Fruit fly (Drosophila melanogaster): ENCODE results near the gene ovm.

ovm gene

dm6 chr2L:155994-156393, 15.2 kb upstream of the ovm start, which contains the start of gene CG3436:
TSS of gene CG3436 (plus strand) at chr2L:156029.
- no peak for TF ChIP-seq CG12605 (GFP tag; IDR thresholded peaks at IDR 0.05)
- peak; percentile 4 for TF ChIP-seq CG15710 (tag; optimal IDR thresholded peaks at IDR 0.05)

DNA sequence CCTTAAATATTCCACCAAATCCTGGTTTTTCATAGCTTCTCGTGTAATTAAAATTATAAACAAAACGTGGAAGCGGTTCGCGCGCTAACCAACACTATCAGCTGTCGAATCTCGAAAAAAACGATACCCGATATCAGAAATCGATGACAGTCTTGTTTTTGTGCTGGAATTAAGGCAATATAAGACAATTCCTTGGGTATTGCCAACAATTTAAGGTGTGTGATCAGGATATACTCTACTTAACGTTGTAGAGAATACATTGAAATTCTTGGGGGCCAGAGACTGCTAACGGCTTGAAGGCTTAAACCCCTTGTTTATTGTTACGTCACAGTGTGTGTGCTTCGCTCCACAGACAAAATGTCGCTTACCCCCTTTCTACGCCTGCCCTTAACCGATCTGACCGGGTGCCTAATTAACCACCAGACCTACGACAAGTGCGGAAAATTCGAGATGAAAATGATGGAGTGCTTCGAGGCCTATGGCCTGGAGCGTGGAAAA, 14.5 kb upstream of the ovm start, which contains the start of gene Pus10:
Pus10 (minus strand) TSS at position 91 of the 498 bp plus-strand sequence.
- TF ChIP-seq CG9948 (tag; optimal IDR thresholded peaks at IDR 0.05): no peak
- no peak for TF ChIP-seq fd96Ca (GFP tag; IDR thresholded peaks at IDR 0.05)
- no peak for TF ChIP-seq rn (GFP tag; IDR thresholded peaks at IDR 0.05)
- TF ChIP-seq CG17806 (tag; optimal IDR thresholded peaks at IDR 0.05): no peak
- no peak for TF ChIP-seq D1 (tag; optimal IDR thresholded peaks at IDR 0.05)
- TF ChIP-seq Snoo (tag; optimal IDR thresholded peaks at IDR 0.05): no peak
- no peak for TF ChIP-seq Pif1A (GFP tag; optimal IDR thresholded peaks at IDR 0.05)
- no peak for TF ChIP-seq CG4496 (GFP tag; IDR thresholded peaks at IDR 0.05)
- no peak for TF ChIP-seq CG13204 (GFP tag; optimal IDR thresholded peaks at IDR 0.05)
- no peak for TF ChIP-seq CG14655 (GFP tag; optimal IDR thresholded peaks at IDR 0.05)
- no peak for TF ChIP-seq CG10348 (GFP tag; IDR thresholded peaks at IDR 0.05)
- TF ChIP-seq CG34367 (tag; optimal IDR thresholded peaks at IDR 0.05): no peak
- no peak for TF ChIP-seq Pif1B (GFP tag; optimal IDR thresholded peaks at IDR 0.05)
- TF ChIP-seq CG8159 (tag; optimal IDR thresholded peaks at IDR 0.05): no peak
- no peak for TF ChIP-seq EcR (GFP tag; optimal IDR thresholded peaks at IDR 0.05)
- TF ChIP-seq CG32121 (GFP tag; IDR thresholded peaks at IDR 0.05): no peak
- no peak for TF ChIP-seq CG12605 (GFP tag; IDR thresholded peaks at IDR 0.05)
- TF ChIP-seq CG15710 (tag; optimal IDR thresholded peaks at IDR 0.05): no peak

- TF ChIP-seq Snoo (tag; optimal IDR thresholded peaks at IDR 0.05): no peak
- TF ChIP-seq gl (tag; optimal IDR thresholded peaks at IDR 0.05): no peak
- no peak for TF ChIP-seq fd96Ca (GFP tag; IDR thresholded peaks at IDR 0.05)
- TF ChIP-seq CG9948 (tag; optimal IDR thresholded peaks at IDR 0.05): no peak
- no peak for TF ChIP-seq CG8301 (tag; optimal IDR thresholded peaks at IDR 0.05)
Observed at dm6 chr2L:153142-153541, 12.3 kb upstream of the ovm start, which contains the start of gene CG42399. TSS of gene CG42399 (minus strand) at chr2L:153300.

DNA sequence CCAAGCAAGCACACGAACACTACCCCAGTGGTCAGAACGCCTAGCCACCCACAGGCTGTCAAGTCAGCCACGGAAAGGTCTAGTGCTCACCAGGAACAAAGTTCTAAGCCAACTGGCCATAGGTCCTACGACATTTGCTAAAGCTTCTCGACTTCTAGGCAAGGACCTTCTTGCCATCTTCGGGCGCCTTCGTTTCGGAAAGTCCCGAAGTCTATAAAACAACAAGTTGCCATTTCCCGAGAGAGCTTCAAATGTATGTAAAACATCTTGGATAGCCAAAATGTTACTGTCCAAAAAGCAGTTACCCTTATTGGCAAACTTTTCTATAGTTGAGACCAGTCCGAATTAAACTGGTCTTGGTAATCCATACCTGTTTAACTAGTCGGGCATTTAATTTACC, 5.7 kb upstream of the ovm start:
- TF ChIP-seq rn (GFP tag; IDR thresholded peaks at IDR 0.05) (no peak), fd96Ca (GFP tag; IDR thresholded peaks at IDR 0.05) (no peak), CG14655 (GFP tag; optimal IDR thresholded peaks at IDR 0.05) (no peak), gl (tag; optimal IDR thresholded peaks at IDR 0.05) (no peak), CG4496 (GFP tag; IDR thresholded peaks at IDR 0.05) (no peak)

dm6 chr2L:143088-143487, 2.3 kb upstream of the ovm start, which contains the start of the genes CG31974 and CG11454:
TSS of gene CG31974 (minus strand) at chr2L:143091.
TSS of gene CG11454 (plus strand) at chr2L:143323.
- TF ChIP-seq CG15710 (tag; optimal IDR thresholded peaks at IDR 0.05) (no peak), Ets98B (GFP tag; IDR thresholded peaks at IDR 0.05) (peak; percentile 6; the same call in 1 of the 2 replicates), CG17806 (tag; optimal IDR thresholded peaks at IDR 0.05) (no peak), EcR (GFP tag; optimal IDR thresholded peaks at IDR 0.05) (peak; percentile 7)

dm6 chr2L:139610-140009, 1.2 kb downstream of the ovm start:
- TF ChIP-seq EcR (GFP tag; optimal IDR thresholded peaks at IDR 0.05) (no peak), CG17806 (tag; optimal IDR thresholded peaks at IDR 0.05) (no peak), CG9948 (tag; optimal IDR thresholded peaks at IDR 0.05) (no peak), CG4496 (GFP tag; IDR thresholded peaks at IDR 0.05) (no peak), Pif1A (GFP tag; optimal IDR thresholded peaks at IDR 0.05) (no peak), CG12605 (GFP tag; IDR thresholded peaks at IDR 0.05) (no peak), CG32121 (GFP tag; IDR thresholded peaks at IDR 0.05) (no peak), fd96Ca (GFP tag; IDR thresholded peaks at IDR 0.05) (no peak), rn (GFP tag; IDR thresholded peaks at IDR 0.05) (no peak), CG13204 (GFP tag; optimal IDR thresholded peaks at IDR 0.05) (no peak), CG14655 (GFP tag; optimal IDR thresholded peaks at IDR 0.05) (no peak), CG10348 (GFP tag; IDR thresholded peaks at IDR 0.05) (no peak)

dm6 chr2L:138063-138462, 2.7 kb downstream of the ovm start:
- TF ChIP-seq CG32121 (GFP tag; IDR thresholded peaks at IDR 0.05): no peak
- no peak for TF ChIP-seq CG15710 (tag; optimal IDR thresholded peaks at IDR 0.05)
- no peak for TF ChIP-seq CG34367 (tag; optimal IDR thresholded peaks at IDR 0.05)
- TF ChIP-seq Pif1A (GFP tag; optimal IDR thresholded peaks at IDR 0.05): no peak
- no peak for TF ChIP-seq EcR (GFP tag; optimal IDR thresholded peaks at IDR 0.05)
- no peak for TF ChIP-seq CG9948 (tag; optimal IDR thresholded peaks at IDR 0.05)
